Fruit fly (Drosophila melanogaster) whole organism, embryonic: ENCODE data around the gene AlaRS.
A peak's percentile ranks its signal among the peaks of the same experiment; 100 is the strongest.

Experiments used
- BEAF-32 ChIP-seq: fragments of 200-800 bp; sonication (Bioruptor generic); optimal IDR thresholded peaks from 3 replicates; lab custom pipeline; 2017; ENCODE audit warnings: missing biosample characterization, missing genetic modification characterization, mild to moderate bottlenecking, moderate library complexity, missing genetic modification reagents
- Bdp1 ChIP-seq: fragments of 200-800 bp; sonication (Bioruptor generic); optimal IDR thresholded peaks from 3 replicates; lab custom pipeline; 2016; ENCODE audit warnings: missing biosample characterization, missing genetic modification characterization
- CG12071 ChIP-seq: fragments of 200-800 bp; sonication (Bioruptor generic); optimal IDR thresholded peaks from 3 replicates; lab custom pipeline; 2018; ENCODE audit warnings: missing biosample characterization, mild to moderate bottlenecking, missing genetic modification characterization
- CG15696 ChIP-seq: fragments of 200-800 bp; sonication (Bioruptor generic); optimal IDR thresholded peaks from 2 replicates; lab custom pipeline; 2019; ENCODE audit warnings: missing biosample characterization, mild to moderate bottlenecking, missing genetic modification characterization, moderate library complexity
- CG17361 ChIP-seq: fragments of 200-800 bp; sonication (Bioruptor generic); IDR thresholded peaks from 3 replicates; pipeline ENCODE4 v1.3.6; 2022; ENCODE audit warnings: missing biosample characterization, missing genetic modification characterization
- CG18599 ChIP-seq: fragments of 200-800 bp; sonication (Bioruptor generic); optimal IDR thresholded peaks from 3 replicates; lab custom pipeline; 2017; ENCODE audit warnings: missing biosample characterization, missing genetic modification characterization, mild to moderate bottlenecking, moderate library complexity, missing genetic modification reagents
- CG2199 ChIP-seq: fragments of 200-800 bp; sonication (Bioruptor generic); IDR thresholded peaks from 3 replicates; pipeline ENCODE4 v1.3.6; 2022; ENCODE audit warnings: missing biosample characterization, missing genetic modification characterization
- CG2678 ChIP-seq: fragments of 200-800 bp; sonication (Bioruptor generic); optimal IDR thresholded peaks from 3 replicates; lab custom pipeline; 2019; ENCODE audit warnings: missing biosample characterization, mild to moderate bottlenecking, missing genetic modification characterization, moderate library complexity
- CG30403 ChIP-seq: fragments of 200-800 bp; sonication (Bioruptor generic); optimal IDR thresholded peaks from 3 replicates; lab custom pipeline; 2016; ENCODE audit warnings: missing biosample characterization, missing genetic modification characterization
- CG33557 ChIP-seq: fragments of 200-800 bp; sonication (Bioruptor generic); optimal IDR thresholded peaks from 2 replicates; lab custom pipeline; 2019; ENCODE audit warnings: missing biosample characterization, mild to moderate bottlenecking, missing genetic modification characterization, moderate library complexity
- CG34224 ChIP-seq: fragments of 200-800 bp; sonication (Bioruptor generic); IDR thresholded peaks from 3 replicates; pipeline ENCODE4 v1.3.6; 2022; ENCODE audit warnings: missing biosample characterization, missing genetic modification characterization; ENCODE audit not compliant: partially characterized antibody
- CG7839 ChIP-seq: fragments of 200-800 bp; sonication (Bioruptor generic); optimal IDR thresholded peaks from 3 replicates; lab custom pipeline; 2018; ENCODE audit warnings: missing biosample characterization, mild to moderate bottlenecking, missing genetic modification characterization, moderate library complexity
- CG8478 ChIP-seq: fragments of >200 bp; optimal IDR thresholded peaks from 2 replicates; lab custom pipeline; 2018
- Chrac-16 ChIP-seq: fragments of 200-800 bp; sonication (Bioruptor generic); optimal IDR thresholded peaks from 3 replicates; lab custom pipeline; 2016; ENCODE audit warnings: missing biosample characterization, missing genetic modification characterization
- CkIIα-i1 ChIP-seq: fragments of 200-800 bp; sonication (Bioruptor generic); IDR thresholded peaks from 2 replicates; pipeline ENCODE4 v1.3.6; 2022; ENCODE audit warnings: missing biosample characterization, missing genetic modification characterization
- Dbx ChIP-seq: fragments of 200-800 bp; sonication (Bioruptor generic); IDR thresholded peaks from 3 replicates; pipeline ENCODE4 v1.3.6; 2022; ENCODE audit warnings: missing biosample characterization, missing genetic modification characterization
- Dip2 ChIP-seq: fragments of 200-800 bp; sonication (Bioruptor generic); IDR thresholded peaks from 2 replicates; pipeline ENCODE4 v1.3.6; 2022; ENCODE audit warnings: missing biosample characterization, missing genetic modification characterization
- Ets65A ChIP-seq: fragments of 200-800 bp; sonication (Bioruptor generic); peaks from one replicate; lab custom pipeline; 2016; ENCODE audit warnings: missing biosample characterization, missing genetic modification characterization
- Ets97D ChIP-seq: fragments of 200-800 bp; sonication (Bioruptor generic); optimal IDR thresholded peaks from 3 replicates; lab custom pipeline; 2016; ENCODE audit warnings: missing biosample characterization, missing genetic modification characterization
- Hsf ChIP-seq: fragments of 200-800 bp; sonication (Bioruptor generic); optimal IDR thresholded peaks from 3 replicates; lab custom pipeline; 2016; ENCODE audit warnings: missing biosample characterization, missing genetic modification characterization
- Med ChIP-seq: fragments of 200-800 bp; sonication (Bioruptor generic); peaks from one replicate; lab custom pipeline; 2016; ENCODE audit warnings: missing biosample characterization, missing genetic modification characterization, mild to moderate bottlenecking, inconsistent platforms, moderate library complexity
- Mes4 ChIP-seq: fragments of 200-800 bp; sonication (Bioruptor generic); optimal IDR thresholded peaks from 2 replicates; lab custom pipeline; 2016; ENCODE audit warnings: missing biosample characterization, missing genetic modification characterization
- Neu2 ChIP-seq: fragments of 200-800 bp; sonication (Bioruptor generic); optimal IDR thresholded peaks from 3 replicates; lab custom pipeline; 2016; ENCODE audit warnings: missing biosample characterization, missing genetic modification characterization, borderline replicate concordance
- PHDP ChIP-seq: fragments of 200-800 bp; sonication (Bioruptor generic); optimal IDR thresholded peaks from 3 replicates; lab custom pipeline; 2018; ENCODE audit warnings: missing biosample characterization, mild to moderate bottlenecking, missing genetic modification characterization, moderate library complexity
- Side ChIP-seq: fragments of 200-800 bp; sonication (Bioruptor generic); optimal IDR thresholded peaks from 2 replicates; lab custom pipeline; 2016; ENCODE audit warnings: missing biosample characterization, missing genetic modification characterization
- bbx ChIP-seq: fragments of 200-800 bp; sonication (Bioruptor generic); IDR thresholded peaks from 2 replicates; pipeline ENCODE4 v1.3.6; 2022; ENCODE audit warnings: missing biosample characterization, missing genetic modification characterization; ENCODE audit not compliant: partially characterized antibody
- cas ChIP-seq: fragments of 200-800 bp; sonication (Bioruptor generic); IDR thresholded peaks from 2 replicates; pipeline ENCODE4 v1.3.6; 2022; ENCODE audit warnings: missing biosample characterization, missing genetic modification characterization
- chif ChIP-seq, 2 experiments: fragments of 200-800 bp; sonication (Bioruptor generic); optimal IDR thresholded peaks; 3 replicates each; lab custom pipeline; 2016; ENCODE audit warnings: missing biosample characterization in 2 of 2, missing genetic modification characterization in 2 of 2
- dan ChIP-seq: fragments of 200-800 bp; sonication (Bioruptor generic); IDR thresholded peaks from 2 replicates; pipeline ENCODE4 v1.3.6; 2022; ENCODE audit warnings: missing biosample characterization, missing genetic modification characterization
- dmrt11E ChIP-seq: fragments of 200-800 bp; sonication (Bioruptor generic); optimal IDR thresholded peaks from 3 replicates; lab custom pipeline; 2018; ENCODE audit warnings: missing biosample characterization, mild to moderate bottlenecking, missing genetic modification characterization, moderate library complexity
- gsb-n ChIP-seq: fragments of 200-800 bp; sonication (Bioruptor generic); optimal IDR thresholded peaks from 3 replicates; lab custom pipeline; 2018; ENCODE audit warnings: missing biosample characterization, mild to moderate bottlenecking, missing genetic modification characterization
- gt ChIP-seq: fragments of 200-800 bp; sonication (Bioruptor generic); IDR thresholded peaks from 2 replicates; pipeline ENCODE4 v1.3.6; 2022; ENCODE audit warnings: missing biosample characterization, missing genetic modification characterization
- her ChIP-seq: fragments of 200-800 bp; sonication (Bioruptor generic); optimal IDR thresholded peaks from 2 replicates; lab custom pipeline; 2016; ENCODE audit warnings: missing biosample characterization, missing genetic modification characterization
- lbe ChIP-seq: fragments of 200-800 bp; sonication (Bioruptor generic); optimal IDR thresholded peaks from 2 replicates; lab custom pipeline; 2016; ENCODE audit warnings: missing biosample characterization, mild to moderate bottlenecking, missing genetic modification characterization
- luna ChIP-seq: fragments of 200-800 bp; sonication (Bioruptor generic); optimal IDR thresholded peaks from 2 replicates; lab custom pipeline; 2016; ENCODE audit warnings: missing biosample characterization, missing genetic modification characterization
- onecut ChIP-seq: fragments of 200-800 bp; sonication (Bioruptor generic); IDR thresholded peaks from 2 replicates; pipeline ENCODE4 v1.3.6; 2022; ENCODE audit warnings: missing biosample characterization, missing genetic modification characterization
- salm ChIP-seq: fragments of 200-800 bp; sonication (Bioruptor generic); optimal IDR thresholded peaks from 2 replicates; lab custom pipeline; 2018; ENCODE audit warnings: missing biosample characterization, mild to moderate bottlenecking, missing genetic modification characterization
- scrt ChIP-seq: fragments of 200-800 bp; sonication (Bioruptor generic); optimal IDR thresholded peaks from 2 replicates; lab custom pipeline; 2018; ENCODE audit warnings: missing biosample characterization, mild to moderate bottlenecking, missing genetic modification characterization, moderate library complexity
- sens-2 ChIP-seq: fragments of 200-800 bp; sonication (Bioruptor generic); IDR thresholded peaks from 2 replicates; pipeline ENCODE4 v1.3.6; 2022; ENCODE audit warnings: missing biosample characterization, missing genetic modification characterization
- sima ChIP-seq: fragments of 200-800 bp; sonication (Bioruptor generic); optimal IDR thresholded peaks from 2 replicates; lab custom pipeline; 2016; ENCODE audit warnings: missing biosample characterization, missing genetic modification characterization
- sisA ChIP-seq: fragments of 200-800 bp; sonication (Bioruptor generic); IDR thresholded peaks from 2 replicates; pipeline ENCODE4 v1.3.6; 2022; ENCODE audit warnings: missing biosample characterization, missing genetic modification characterization
- so ChIP-seq: fragments of 200-800 bp; sonication (Bioruptor generic); IDR thresholded peaks from 3 replicates; pipeline ENCODE4 v1.3.6; 2022; ENCODE audit warnings: missing biosample characterization, missing genetic modification characterization
- sob ChIP-seq: fragments of 200-800 bp; sonication (Bioruptor generic); IDR thresholded peaks from 2 replicates; pipeline ENCODE4 v1.3.6; 2022; ENCODE audit warnings: missing biosample characterization, missing genetic modification characterization
- stwl ChIP-seq: fragments of 200-800 bp; sonication (Bioruptor generic); optimal IDR thresholded peaks from 3 replicates; lab custom pipeline; 2018; ENCODE audit warnings: missing biosample characterization, mild to moderate bottlenecking, missing genetic modification characterization, moderate library complexity
- tio ChIP-seq: fragments of 200-800 bp; sonication (Bioruptor generic); optimal IDR thresholded peaks from 2 replicates; lab custom pipeline; 2017; ENCODE audit warnings: missing biosample characterization, missing genetic modification characterization, inconsistent platforms
- tx ChIP-seq: fragments of 200-800 bp; sonication (Bioruptor generic); optimal IDR thresholded peaks from 2 replicates; lab custom pipeline; 2016; ENCODE audit warnings: missing biosample characterization, missing genetic modification characterization
- unpg ChIP-seq: fragments of 200-800 bp; sonication (Bioruptor generic); optimal IDR thresholded peaks from 3 replicates; lab custom pipeline; 2018; ENCODE audit warnings: missing biosample characterization, mild to moderate bottlenecking, missing genetic modification characterization, moderate library complexity
- vvl ChIP-seq: fragments of 200-800 bp; sonication (Bioruptor generic); IDR thresholded peaks from 2 replicates; pipeline ENCODE4 v1.3.6; 2022; ENCODE audit warnings: missing biosample characterization, missing genetic modification characterization
- zen ChIP-seq: fragments of 200-800 bp; sonication (Bioruptor generic); optimal IDR thresholded peaks from 3 replicates; lab custom pipeline; 2018; ENCODE audit warnings: missing biosample characterization, mild to moderate bottlenecking, missing genetic modification characterization, moderate library complexity

Gene AlaRS

DNA sequence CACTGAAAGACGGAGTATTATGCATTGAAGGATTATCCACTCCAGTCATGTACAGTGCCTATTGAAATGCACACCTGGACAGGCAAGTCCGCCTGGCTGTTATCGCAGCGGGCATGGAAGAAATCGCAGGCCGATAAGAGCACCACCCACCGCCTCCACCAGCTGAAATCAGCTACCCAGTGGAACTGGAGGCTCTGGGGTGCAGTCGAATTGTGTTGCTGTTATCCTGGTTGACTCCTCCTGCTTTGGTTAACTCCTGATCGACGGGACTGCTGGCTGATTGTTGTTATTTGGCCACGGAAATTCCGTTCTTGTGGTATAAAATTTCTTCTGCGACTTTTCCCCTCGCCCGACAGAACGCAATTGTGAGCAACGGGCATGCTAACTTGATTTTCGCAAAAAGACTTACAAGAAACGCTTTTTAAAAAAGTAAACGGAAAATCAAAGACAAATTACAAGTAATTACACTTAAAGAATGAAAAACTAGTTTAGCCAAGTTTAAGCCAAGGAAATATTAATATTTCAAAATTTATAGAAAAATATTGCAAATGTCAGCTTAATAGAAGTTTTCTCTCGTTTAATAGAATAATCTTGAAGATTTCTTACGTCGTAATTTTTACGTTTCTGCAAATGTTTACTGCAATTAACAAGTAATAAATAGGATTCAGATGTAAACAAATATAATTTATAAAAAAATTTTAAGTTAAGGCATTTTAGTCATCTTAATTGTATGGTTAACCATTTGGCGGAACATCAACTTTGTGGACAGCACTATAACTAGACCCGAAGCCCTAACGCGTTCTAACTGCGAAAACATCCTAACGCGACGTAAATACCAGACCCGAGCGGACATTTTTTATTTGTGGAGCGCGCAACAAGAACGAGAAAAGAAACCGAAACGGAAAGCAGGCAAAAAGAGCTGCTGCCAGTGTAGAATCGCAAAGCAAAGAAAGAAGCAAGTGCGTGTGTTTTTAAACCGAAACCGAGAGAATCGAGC, 33.6 kb upstream of the AlaRS start, which contains the start of the genes CG13398 and Akap200 (continued):
- no peak; the same call in none of the 2 replicates for TF ChIP-seq vvl (GFP tag; lab: Robert Waterston, UW)
- peak; percentile 1 for TF ChIP-seq stwl (tag; lab: Kevin White, UChicago)
- no peak for TF ChIP-seq luna (GFP tag; lab: Kevin White, UChicago)
- TF ChIP-seq cas (GFP tag; lab: Robert Waterston, UW) = no peak
- TF ChIP-seq lbe = no peak
- no peak for TF ChIP-seq salm (tag; lab: Kevin White, UChicago)
- no peak for TF ChIP-seq scrt (GFP tag; lab: Kevin White, UChicago)
- no peak for TF ChIP-seq CG7839
- no peak for TF ChIP-seq Dbx (GFP tag; lab: Robert Waterston, UW)
- no peak for TF ChIP-seq sens-2
- no peak for TF ChIP-seq Dip2 (GFP tag; lab: Robert Waterston, UW)
- no peak for TF ChIP-seq Ets65A (GFP tag; lab: Kevin White, UChicago)
- no peak for TF ChIP-seq CG8478 (lab: Kevin White, UChicago)
- peak; percentile 76 for TF ChIP-seq CG17361
- TF ChIP-seq Mes4 (GFP tag; lab: Kevin White, UChicago) = no peak
- peak; percentile 11 for TF ChIP-seq gsb-n (tag; lab: Kevin White, UChicago)
- TF ChIP-seq Med (GFP tag; lab: Kevin White, UChicago) = peak; percentile 76
- TF ChIP-seq tx (GFP tag; lab: Kevin White, UChicago) = no peak
- no peak for TF ChIP-seq onecut (GFP tag; lab: Robert Waterston, UW)
- peak; percentile 36 for TF ChIP-seq Ets97D (GFP tag; lab: Kevin White, UChicago)
- no peak for TF ChIP-seq CG34224 (GFP tag; lab: Robert Waterston, UW)
- no peak for TF ChIP-seq CG2678 (tag; lab: Kevin White, UChicago)
- no peak for TF ChIP-seq sisA (GFP tag; lab: Robert Waterston, UW)
- peak; percentile 50 for TF ChIP-seq CG30403 (GFP tag; lab: Kevin White, UChicago)
- peak; percentile 99 for TF ChIP-seq her
- no peak for TF ChIP-seq Side (GFP tag; lab: Kevin White, UChicago)
- no peak for TF ChIP-seq sob (GFP tag; lab: Robert Waterston, UW)
- TF ChIP-seq Bdp1 (GFP tag; lab: Kevin White, UChicago) = no peak
- no peak for TF ChIP-seq CkIIα-i1 (GFP tag; lab: Robert Waterston, UW)
- TF ChIP-seq gt (GFP tag; lab: Robert Waterston, UW) = no peak
- peak; percentile 6 for TF ChIP-seq CG33557
- TF ChIP-seq bbx (GFP tag; lab: Robert Waterston, UW) = no peak; the same call in 1 of the 2 replicates
- TF ChIP-seq Hsf (GFP tag; lab: Kevin White, UChicago) = peak; percentile 16
- TF ChIP-seq CG12071 (GFP tag; lab: Kevin White, UChicago) = no peak
- TF ChIP-seq Chrac-16 = no peak
- no peak for TF ChIP-seq PHDP (tag; lab: Kevin White, UChicago)
- no peak for TF ChIP-seq CG18599
- peak; percentile 16 for TF ChIP-seq BEAF-32 (GFP tag; lab: Kevin White, UChicago)
- TF ChIP-seq so (GFP tag; lab: Robert Waterston, UW) = no peak
- peak; percentile 19 for TF ChIP-seq zen (tag; lab: Kevin White, UChicago)
- no peak for TF ChIP-seq dmrt11E (tag; lab: Kevin White, UChicago)
- TF ChIP-seq CG2199 (GFP tag; lab: Robert Waterston, UW) = no peak
- no peak for TF ChIP-seq Neu2 (GFP tag; lab: Kevin White, UChicago)
- no peak for TF ChIP-seq dan (GFP tag; lab: Robert Waterston, UW)
- no peak for TF ChIP-seq sima (GFP tag; lab: Kevin White, UChicago)
- no peak for TF ChIP-seq chif (GFP tag; optimal IDR thresholded peaks at IDR 0.05; lab: Kevin White, UChicago)
- TF ChIP-seq tio (GFP tag; lab: Kevin White, UChicago) = peak; percentile 52
- TF ChIP-seq unpg (GFP tag; lab: Kevin White, UChicago) = no peak
- peak; percentile 31 for TF ChIP-seq CG15696
